Fruit fly (Drosophila melanogaster) whole organism, prepupa: ENCODE data around the gene stas.

Experiments
- CG16779 ChIP-seq: fragments of 200-800 bp; sonication (Bioruptor generic); optimal IDR thresholded peaks from 3 replicates; lab custom pipeline; 2017; ENCODE audit warnings: missing biosample characterization, mild to moderate bottlenecking, missing genetic modification characterization
- CG34406 ChIP-seq: fragments of 200-800 bp; sonication (Bioruptor generic); optimal IDR thresholded peaks from 3 replicates; lab custom pipeline; 2016; ENCODE audit warnings: missing biosample characterization, missing genetic modification characterization
- CG4318 ChIP-seq: fragments of 200-800 bp; sonication (Bioruptor generic); optimal IDR thresholded peaks from 3 replicates; lab custom pipeline; 2017; ENCODE audit warnings: missing biosample characterization, mild to moderate bottlenecking, missing genetic modification characterization
- CG6792 ChIP-seq: fragments of 200-800 bp; sonication (Bioruptor generic); optimal IDR thresholded peaks from 3 replicates; lab custom pipeline; 2016; ENCODE audit warnings: missing biosample characterization, missing genetic modification characterization
- CG6854 ChIP-seq: fragments of 200-800 bp; sonication (Bioruptor generic); optimal IDR thresholded peaks from 2 replicates; lab custom pipeline; 2017; ENCODE audit warnings: missing biosample characterization, mild to moderate bottlenecking, missing genetic modification characterization
- CG7368 ChIP-seq: fragments of 200-800 bp; sonication (Bioruptor generic); optimal IDR thresholded peaks from 3 replicates; lab custom pipeline; 2016; ENCODE audit warnings: missing biosample characterization, missing genetic modification characterization
- CG8632 ChIP-seq: fragments of 200-800 bp; sonication (Bioruptor generic); optimal IDR thresholded peaks from 3 replicates; lab custom pipeline; 2016; ENCODE audit warnings: missing biosample characterization, missing genetic modification characterization
- CG9139 ChIP-seq: fragments of 200-800 bp; sonication (Bioruptor generic); optimal IDR thresholded peaks from 3 replicates; lab custom pipeline; 2017; ENCODE audit warnings: missing biosample characterization, mild to moderate bottlenecking, missing genetic modification characterization
- Lpt ChIP-seq: fragments of 200-800 bp; sonication (Bioruptor generic); optimal IDR thresholded peaks from 3 replicates; lab custom pipeline; 2016; ENCODE audit warnings: missing biosample characterization, missing genetic modification characterization
- Sox102F ChIP-seq: fragments of 200-800 bp; sonication (Bioruptor generic); optimal IDR thresholded peaks from 2 replicates; lab custom pipeline; 2016; ENCODE audit warnings: missing biosample characterization, mild to moderate bottlenecking, missing genetic modification characterization
- dac ChIP-seq: fragments of 200-800 bp; sonication (Bioruptor generic); optimal IDR thresholded peaks from 2 replicates; lab custom pipeline; 2017; ENCODE audit warnings: missing biosample characterization, mild to moderate bottlenecking, missing genetic modification characterization
- salr ChIP-seq, 2 experiments: fragments of 200-800 bp; sonication (Bioruptor generic); optimal IDR thresholded peaks; 3 replicates each; lab custom pipeline; 2016 to 2018; ENCODE audit warnings: missing biosample characterization in 2 of 2, missing genetic modification characterization in 2 of 2, mild to moderate bottlenecking in 1 of 2
- spab ChIP-seq: fragments of 200-800 bp; sonication (Bioruptor generic); optimal IDR thresholded peaks from 2 replicates; lab custom pipeline; 2017; ENCODE audit warnings: missing biosample characterization, mild to moderate bottlenecking, missing genetic modification characterization, missing genetic modification reagents

DNA sequence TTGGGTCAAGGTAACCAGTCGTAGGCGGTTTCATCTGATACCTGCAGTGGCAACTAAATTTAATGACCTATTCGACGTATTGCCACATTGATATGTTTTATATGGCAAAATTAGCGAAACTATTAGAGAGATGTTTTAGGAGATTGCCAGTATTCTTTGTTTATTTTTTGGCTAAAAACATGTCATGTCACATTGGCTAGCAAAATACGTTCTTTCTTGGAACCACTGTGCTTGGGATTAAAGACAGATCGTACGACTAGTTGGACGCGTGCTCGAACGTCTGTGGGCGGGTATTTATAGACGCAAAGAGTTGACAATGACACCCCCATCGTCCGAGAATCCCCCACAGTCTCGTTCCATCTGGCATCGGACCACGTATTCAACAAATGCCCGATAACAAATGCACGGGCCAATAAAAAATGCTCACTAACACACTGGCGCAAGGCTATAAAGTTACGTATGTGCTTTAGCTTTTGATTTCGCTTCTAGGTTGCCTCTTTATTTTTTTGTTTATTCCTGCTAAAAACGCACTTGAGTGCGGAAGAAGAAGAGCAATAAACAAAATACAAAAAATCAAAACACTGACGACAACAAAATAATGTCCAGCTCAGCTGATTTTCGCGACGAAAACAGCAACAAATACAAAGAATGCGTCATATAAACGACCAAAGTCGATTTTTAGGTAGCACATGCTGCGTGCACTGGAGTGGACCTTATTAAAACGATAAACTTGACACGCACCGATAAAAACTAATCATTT lies 3.3 kb downstream of the stas start:
- TF ChIP-seq CG4318 (no peak), Sox102F (GFP tag; lab: Kevin White, UChicago) (no peak), salr (GFP tag; optimal IDR thresholded peaks at IDR 0.05; lab: Kevin White, UChicago) (no peak), spab (GFP tag; lab: Kevin White, UChicago) (no peak), CG8632 (GFP tag; lab: Kevin White, UChicago) (no peak), CG7368 (GFP tag; lab: Kevin White, UChicago) (no peak), CG6854 (GFP tag; lab: Kevin White, UChicago) (no peak), dac (no peak), CG6792 (no peak), CG16779 (tag; lab: Kevin White, UChicago) (no peak), Lpt (GFP tag; lab: Kevin White, UChicago) (no peak), CG9139 (no peak), CG34406 (GFP tag; lab: Kevin White, UChicago) (no peak)
